Worm (Caenorhabditis elegans): ENCODE measurements around the gene fmi-1.

DNA sequence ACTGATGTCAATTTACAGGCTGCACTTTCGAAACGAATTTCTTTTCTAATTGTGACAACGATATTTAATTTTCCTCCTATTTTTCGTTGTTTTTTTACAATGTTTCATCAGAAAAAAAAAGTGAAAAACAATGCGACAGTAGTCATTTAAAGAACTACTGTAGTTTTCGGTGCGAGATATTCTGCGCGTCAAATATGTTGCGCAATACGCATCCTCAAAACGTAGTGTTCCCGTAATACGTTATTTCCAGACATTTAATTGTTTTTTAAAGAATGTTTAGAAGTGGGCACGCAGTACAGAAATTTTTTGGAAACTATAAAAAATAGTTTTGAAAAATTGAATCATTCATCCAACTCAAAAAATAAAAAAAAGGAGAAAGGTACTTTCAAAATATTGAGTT lies 44.8 kb upstream of the fmi-1 start:
- no peak for TF ChIP-seq fkh-10 (GFP tag; optimal IDR thresholded peaks at IDR 0.05)
- TF ChIP-seq ceh-82 (tag; optimal IDR thresholded peaks at IDR 0.05): no peak
